Fruit fly (Drosophila melanogaster): ENCODE results near the gene CG9166.

DNA sequence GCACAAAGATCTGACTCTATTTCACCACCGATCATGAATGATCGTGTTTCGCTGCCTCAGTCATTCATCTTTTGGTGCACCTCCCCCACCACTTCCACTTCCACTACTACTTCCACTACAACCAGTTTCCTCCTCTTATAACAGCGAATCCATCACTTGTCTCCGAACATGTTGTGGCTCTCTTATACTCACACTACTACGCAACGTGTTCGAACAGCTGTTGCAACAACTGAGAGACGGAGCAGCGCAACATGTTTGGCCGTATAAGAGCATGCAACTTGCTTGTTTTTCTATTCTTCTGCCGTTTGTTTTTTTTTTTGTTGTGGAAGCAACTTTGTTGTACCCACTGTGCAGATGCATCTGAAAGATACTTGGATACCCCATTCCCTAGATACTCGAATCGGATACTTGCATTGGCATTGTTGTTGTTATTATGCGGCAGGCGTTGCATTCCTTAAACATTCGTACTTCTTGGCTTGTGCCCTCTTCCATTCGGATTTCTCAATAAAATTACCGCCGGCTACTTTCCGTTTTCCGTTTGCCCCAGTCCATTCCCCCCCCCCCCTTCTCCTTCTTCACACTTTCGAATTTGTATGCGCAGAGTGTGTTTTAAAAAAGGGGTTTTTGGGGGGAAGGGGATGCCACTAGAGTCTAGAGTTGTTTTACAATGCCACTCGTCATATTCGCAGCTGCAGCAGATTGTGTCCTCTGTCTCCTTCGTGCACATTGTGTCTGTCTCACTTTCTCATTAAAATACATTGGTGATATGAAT, 16.1 kb downstream of the CG9166 start:
- TF ChIP-seq Dll (optimal IDR thresholded peaks at IDR 0.05) (no peak), pan (optimal IDR thresholded peaks at IDR 0.05) (no peak)
